Worm (Caenorhabditis elegans) whole organism, late embryonic: ENCODE data around the gene H40L08.7.

ENCODE experiments used
- C08G9.2 ChIP-seq: sonication (generic microtip); optimal IDR thresholded peaks from 2 replicates; lab custom pipeline; 2016; ENCODE audit warnings: mild to moderate bottlenecking, missing genetic modification characterization, moderate library complexity, missing compliant biosample characterization
- ceh-14 ChIP-seq: sonication (generic microtip); optimal IDR thresholded peaks from 2 replicates; lab custom pipeline; 2016; ENCODE audit warnings: missing genotype, missing genetic modification characterization, missing compliant biosample characterization
- ceh-48 ChIP-seq: sonication (generic microtip); optimal IDR thresholded peaks from 2 replicates; lab custom pipeline; 2016; ENCODE audit warnings: missing genetic modification characterization, inconsistent platforms, missing compliant biosample characterization
- dmd-4 ChIP-seq: sonication (generic microtip); optimal IDR thresholded peaks from 2 replicates; lab custom pipeline; 2016; ENCODE audit warnings: borderline replicate concordance, missing genetic modification characterization, missing compliant biosample characterization
- dve-1 ChIP-seq: sonication (generic microtip); optimal IDR thresholded peaks from 2 replicates; lab custom pipeline; 2017; ENCODE audit warnings: antibody characterized with exemption, mild to moderate bottlenecking, missing genetic modification characterization, missing compliant biosample characterization
- elt-2 ChIP-seq: sonication (generic microtip); optimal IDR thresholded peaks from 2 replicates; lab custom pipeline; 2016; ENCODE audit warnings: missing genetic modification reagents, missing genetic modification characterization, missing compliant biosample characterization
- fkh-10 ChIP-seq: fragments of 150-350 bp; optimal IDR thresholded peaks from 2 replicates; lab custom pipeline; 2014; ENCODE audit warnings: missing biosample characterization, missing genetic modification reagents, missing genetic modification characterization
- hlh-13 ChIP-seq: fragments of 200-800 bp; sonication (Bioruptor generic); optimal IDR thresholded peaks from 2 replicates; lab custom pipeline; 2018; ENCODE audit warnings: mild to moderate bottlenecking, missing genetic modification characterization, missing compliant biosample characterization
- lim-6 ChIP-seq: sonication (generic microtip); optimal IDR thresholded peaks from 2 replicates; lab custom pipeline; 2016; ENCODE audit warnings: missing genetic modification characterization, missing compliant biosample characterization
- lin-11 ChIP-seq: fragments of 200-800 bp; sonication (Bioruptor generic); optimal IDR thresholded peaks from 2 replicates; lab custom pipeline; 2018; ENCODE audit warnings: mild to moderate bottlenecking, missing genetic modification characterization, missing compliant biosample characterization
- nhr-232 ChIP-seq: sonication (generic microtip); optimal IDR thresholded peaks from 2 replicates; lab custom pipeline; 2016; ENCODE audit warnings: missing genetic modification characterization, missing compliant biosample characterization
- odd-2 ChIP-seq: sonication (generic microtip); optimal IDR thresholded peaks from 2 replicates; lab custom pipeline; 2017; ENCODE audit warnings: antibody characterized with exemption, mild to moderate bottlenecking, missing genetic modification characterization, missing compliant biosample characterization
- rnt-1 ChIP-seq: sonication (generic microtip); optimal IDR thresholded peaks from 2 replicates; lab custom pipeline; 2016; ENCODE audit warnings: missing genetic modification characterization, missing compliant biosample characterization
- sdc-2 ChIP-seq: sonication (generic microtip); optimal IDR thresholded peaks from 2 replicates; lab custom pipeline; 2016; ENCODE audit warnings: missing genotype, missing genetic modification characterization, missing compliant biosample characterization
- syd-9 ChIP-seq: sonication (generic microtip); optimal IDR thresholded peaks from 2 replicates; lab custom pipeline; 2016; ENCODE audit warnings: mild to moderate bottlenecking, missing genetic modification characterization, moderate library complexity, missing compliant biosample characterization
- unc-42 ChIP-seq: sonication (generic microtip); optimal IDR thresholded peaks from 2 replicates; lab custom pipeline; 2016; ENCODE audit warnings: missing genotype, missing genetic modification characterization, missing compliant biosample characterization
- unc-55 ChIP-seq: sonication (generic microtip); optimal IDR thresholded peaks from 2 replicates; lab custom pipeline; 2017; ENCODE audit warnings: missing biosample characterization, missing genetic modification reagents, missing genetic modification characterization
- unc-86 ChIP-seq: sonication (generic microtip); optimal IDR thresholded peaks from 2 replicates; lab custom pipeline; 2016; ENCODE audit warnings: missing genetic modification characterization, missing compliant biosample characterization

The H40L08.7 gene

ce11 chrX:15027997-15028396, 49.5 kb downstream of the H40L08.7 start:
- TF ChIP-seq unc-55 (GFP tag; lab: Kevin White, UChicago): no peak
- TF ChIP-seq lim-6: no peak
- no peak for TF ChIP-seq unc-42 (tag; lab: Kevin White, UChicago)
- TF ChIP-seq odd-2 (tag; lab: Kevin White, UChicago): no peak
- no peak for TF ChIP-seq ceh-48
- no peak for TF ChIP-seq rnt-1 (tag; lab: Kevin White, UChicago)
- no peak for TF ChIP-seq dve-1
- TF ChIP-seq syd-9 (tag; lab: Kevin White, UChicago): no peak
- TF ChIP-seq ceh-14 (tag; lab: Kevin White, UChicago): no peak
- no peak for TF ChIP-seq dmd-4
- TF ChIP-seq nhr-232 (tag; lab: Kevin White, UChicago): no peak
- no peak for TF ChIP-seq sdc-2 (tag; lab: Kevin White, UChicago)
- TF ChIP-seq, all 69 proteins: peak for 0

DNA sequence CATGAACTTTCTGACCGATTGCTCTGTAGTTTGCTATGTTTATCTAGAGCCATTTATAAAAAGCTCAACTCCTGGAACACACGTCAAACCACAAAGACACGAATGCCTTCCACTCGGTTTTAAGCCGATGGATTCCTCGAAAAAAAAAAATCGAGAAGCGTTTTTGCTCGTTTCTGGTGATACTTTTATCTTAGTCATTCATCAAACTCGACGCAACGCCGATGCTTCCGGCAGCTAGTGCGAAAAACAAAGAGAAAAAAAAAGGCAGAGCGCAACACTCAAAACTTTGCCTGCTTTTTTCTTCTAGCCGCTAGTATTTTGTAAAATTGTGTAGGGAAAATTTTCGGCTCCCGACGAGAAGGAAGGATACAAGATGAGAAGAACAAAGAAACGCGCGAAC, 50.0 kb downstream of the H40L08.7 start:
- TF ChIP-seq C08G9.2 (tag; lab: Kevin White, UChicago) (no peak), unc-86 (tag; lab: Kevin White, UChicago) (no peak), elt-2 (tag; lab: Kevin White, UChicago) (no peak), lin-11 (tag; lab: Kevin White, UChicago) (no peak), hlh-13 (GFP tag; lab: Kevin White, UChicago) (no peak), fkh-10 (GFP tag; lab: Kevin White, UChicago) (no peak)
